Worm (Caenorhabditis elegans) whole organism, mixed stage, embryonic: ENCODE data around the gene nstp-3.
"Not testable (repeated sequence)": the region's sequence is repeated elsewhere in the genome, so short reads cannot be mapped to it uniquely, and the experiment has no call there.

Experiments
- ceh-39 ChIP-seq: fragments of 150-350 bp; optimal IDR thresholded peaks from 2 replicates; lab custom pipeline; 2014; ENCODE audit warnings: missing biosample characterization, missing genetic modification characterization
- elt-3 ChIP-seq: fragments of 150-350 bp; optimal IDR thresholded peaks from 2 replicates; lab custom pipeline; 2014; ENCODE audit warnings: missing biosample characterization, missing genetic modification characterization
- lsy-2 ChIP-seq: fragments of 150-350 bp; optimal IDR thresholded peaks from 2 replicates; lab custom pipeline; 2014; ENCODE audit warnings: missing biosample characterization, missing genetic modification characterization
- mep-1 ChIP-seq: fragments of 150-350 bp; optimal IDR thresholded peaks from 2 replicates; lab custom pipeline; 2017; ENCODE audit warnings: missing biosample characterization, missing genetic modification reagents, missing genetic modification characterization, inconsistent platforms
- snpc-4 ChIP-seq: fragments of 150-350 bp; optimal IDR thresholded peaks from 2 replicates; lab custom pipeline; 2014; ENCODE audit warnings: missing biosample characterization, missing genetic modification characterization
- unc-62 ChIP-seq: fragments of 150-350 bp; optimal IDR thresholded peaks from 2 replicates; lab custom pipeline; 2014; ENCODE audit warnings: missing biosample characterization, missing genetic modification reagents, missing genetic modification characterization

DNA sequence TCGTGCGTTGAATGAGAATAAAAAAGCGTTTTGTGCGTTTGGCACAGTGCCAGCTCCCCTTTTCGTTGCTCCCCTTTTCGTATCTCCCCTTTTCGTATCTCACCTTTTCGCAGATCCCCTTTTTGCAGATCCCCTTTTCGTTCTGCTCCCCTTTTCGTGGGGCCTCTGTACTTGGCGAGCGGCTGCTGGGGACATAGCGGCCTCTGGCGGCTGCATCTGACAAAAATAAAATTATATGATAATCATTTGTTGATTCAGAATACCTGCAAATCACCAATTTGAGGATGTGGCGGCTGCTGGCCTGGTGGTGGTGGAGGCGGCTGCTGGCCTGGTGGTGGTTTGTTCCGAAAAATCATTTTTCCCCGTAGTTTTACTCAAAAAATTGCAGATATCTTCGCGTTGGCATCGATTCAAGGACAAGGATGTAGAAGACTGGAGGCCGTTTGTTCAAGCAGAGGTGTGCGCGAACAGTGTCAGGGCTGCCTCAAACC lies 42.8 kb downstream of the nstp-3 start, which contains the start of gene K09H11.11:
- not testable (repeated sequence) for TF ChIP-seq lsy-2; elt-3 (tag; lab: Kevin White, UChicago); mep-1 (tag; lab: Kevin White, UChicago); unc-62 (GFP tag; lab: Kevin White, UChicago); snpc-4 (tag; lab: Kevin White, UChicago); ceh-39 (tag; lab: Kevin White, UChicago)
